Fruit fly (Drosophila melanogaster) whole organism, embryonic: ENCODE measurements around the gene Utx.

Experiments
- Aef1 ChIP-seq: fragments of 200-800 bp; sonication (Bioruptor generic); IDR thresholded peaks from 3 replicates; pipeline ENCODE4 v1.3.6; 2022; ENCODE audit warnings: missing biosample characterization, missing genetic modification characterization
- Atf3 ChIP-seq: fragments of 200-800 bp; sonication (Bioruptor generic); optimal IDR thresholded peaks from 3 replicates; lab custom pipeline; 2016; ENCODE audit warnings: missing biosample characterization, missing genetic modification characterization
- CG10274 ChIP-seq: fragments of 200-800 bp; sonication (Bioruptor generic); optimal IDR thresholded peaks from 3 replicates; lab custom pipeline; 2017; ENCODE audit warnings: missing biosample characterization, mild to moderate bottlenecking, missing genetic modification characterization
- CG11093 ChIP-seq: fragments of 200-800 bp; sonication (Bioruptor generic); IDR thresholded peaks from 3 replicates; pipeline ENCODE4 v1.3.6; 2022; ENCODE audit warnings: missing biosample characterization, missing genetic modification characterization
- CG12219 ChIP-seq: fragments of 200-800 bp; sonication (Bioruptor generic); optimal IDR thresholded peaks from 3 replicates; lab custom pipeline; 2018; ENCODE audit warnings: missing biosample characterization, mild to moderate bottlenecking, missing genetic modification characterization
- CG13123 ChIP-seq: fragments of 200-800 bp; sonication (Bioruptor generic); optimal IDR thresholded peaks from 2 replicates; lab custom pipeline; 2016; ENCODE audit warnings: missing biosample characterization, missing genetic modification characterization
- CG14014 ChIP-seq: fragments of 200-800 bp; sonication (Bioruptor generic); IDR thresholded peaks from 2 replicates; pipeline ENCODE4 v1.3.6; 2022; ENCODE audit warnings: missing biosample characterization, missing genetic modification characterization
- CG14667 ChIP-seq: fragments of 200-800 bp; sonication (Bioruptor generic); IDR thresholded peaks from 2 replicates; pipeline ENCODE4 v1.3.6; 2022; ENCODE audit warnings: missing biosample characterization, missing genetic modification characterization
- CG14965 ChIP-seq: fragments of 200-800 bp; sonication (Bioruptor generic); optimal IDR thresholded peaks from 2 replicates; lab custom pipeline; 2016; ENCODE audit warnings: missing biosample characterization, missing genetic modification characterization, borderline replicate concordance
- CG17359 ChIP-seq: fragments of 200-800 bp; sonication (Bioruptor generic); optimal IDR thresholded peaks from 3 replicates; lab custom pipeline; 2018; ENCODE audit warnings: missing biosample characterization, mild to moderate bottlenecking, missing genetic modification characterization, moderate library complexity
- CG18599 ChIP-seq: fragments of 200-800 bp; sonication (Bioruptor generic); optimal IDR thresholded peaks from 3 replicates; lab custom pipeline; 2017; ENCODE audit warnings: missing biosample characterization, missing genetic modification characterization, mild to moderate bottlenecking, moderate library complexity, missing genetic modification reagents
- CG2129 ChIP-seq: fragments of 200-800 bp; sonication (Bioruptor generic); IDR thresholded peaks from 2 replicates; pipeline ENCODE4 v1.3.6; 2022; ENCODE audit warnings: missing biosample characterization, missing genetic modification characterization; ENCODE audit not compliant: partially characterized antibody
- CG31388 ChIP-seq: fragments of 200-800 bp; sonication (Bioruptor generic); optimal IDR thresholded peaks from 2 replicates; lab custom pipeline; 2016; ENCODE audit warnings: missing biosample characterization, missing genetic modification characterization
- CG3163 ChIP-seq: fragments of 200-800 bp; sonication (Bioruptor generic); optimal IDR thresholded peaks from 3 replicates; lab custom pipeline; 2016; ENCODE audit warnings: missing biosample characterization, missing genetic modification characterization
- CG43689 ChIP-seq: fragments of 200-800 bp; sonication (Bioruptor generic); IDR thresholded peaks from 2 replicates; pipeline ENCODE4 v1.3.6; 2022; ENCODE audit warnings: missing biosample characterization, missing genetic modification characterization
- CG4617 ChIP-seq: fragments of 200-800 bp; sonication (Bioruptor generic); optimal IDR thresholded peaks from 3 replicates; lab custom pipeline; 2016; ENCODE audit warnings: missing biosample characterization, missing genetic modification characterization, borderline replicate concordance
- CG4730 ChIP-seq: fragments of 200-800 bp; sonication (Bioruptor generic); IDR thresholded peaks from 2 replicates; pipeline ENCODE4 v1.3.6; 2022; ENCODE audit warnings: missing biosample characterization, missing genetic modification characterization
- CG5953 ChIP-seq: fragments of 200-800 bp; sonication (Bioruptor generic); IDR thresholded peaks from 2 replicates; pipeline ENCODE4 v1.3.6; 2022; ENCODE audit warnings: missing biosample characterization, missing genetic modification characterization
- CG6765 ChIP-seq: fragments of 200-800 bp; sonication (Bioruptor generic); optimal IDR thresholded peaks from 3 replicates; lab custom pipeline; 2017; ENCODE audit warnings: missing biosample characterization, mild to moderate bottlenecking, missing genetic modification characterization
- CG7786 ChIP-seq: fragments of 200-800 bp; sonication (Bioruptor generic); optimal IDR thresholded peaks from 2 replicates; lab custom pipeline; 2016; ENCODE audit warnings: missing biosample characterization, missing genetic modification characterization
- CG8359 ChIP-seq: fragments of 200-800 bp; sonication (Bioruptor generic); optimal IDR thresholded peaks from 2 replicates; lab custom pipeline; 2017; ENCODE audit warnings: missing biosample characterization, mild to moderate bottlenecking, missing genetic modification characterization, borderline replicate concordance
- CG8944 ChIP-seq: fragments of 200-800 bp; sonication (Bioruptor generic); optimal IDR thresholded peaks from 3 replicates; lab custom pipeline; 2016; ENCODE audit warnings: missing biosample characterization, missing genetic modification characterization
- CG9437 ChIP-seq: fragments of 200-800 bp; sonication (Bioruptor generic); optimal IDR thresholded peaks from 2 replicates; lab custom pipeline; 2018; ENCODE audit warnings: missing biosample characterization, mild to moderate bottlenecking, missing genetic modification characterization
- CG9876 ChIP-seq: fragments of 200-800 bp; sonication (Bioruptor generic); optimal IDR thresholded peaks from 2 replicates; lab custom pipeline; 2016; ENCODE audit warnings: missing biosample characterization, missing genetic modification characterization
- Fer3 ChIP-seq: fragments of 200-800 bp; sonication (Bioruptor generic); optimal IDR thresholded peaks from 2 replicates; lab custom pipeline; 2018; ENCODE audit warnings: missing biosample characterization, mild to moderate bottlenecking, missing genetic modification characterization, moderate library complexity
- HLH3B ChIP-seq: fragments of 200-800 bp; sonication (Bioruptor generic); IDR thresholded peaks from 2 replicates; pipeline ENCODE4 v1.3.6; 2022; ENCODE audit warnings: missing biosample characterization, missing genetic modification characterization
- HLHmδ ChIP-seq: fragments of 200-800 bp; sonication (Bioruptor generic); optimal IDR thresholded peaks from 2 replicates; lab custom pipeline; 2018; ENCODE audit warnings: missing biosample characterization, mild to moderate bottlenecking, missing genetic modification characterization, moderate library complexity
- Kr ChIP-seq: fragments of 200-800 bp; sonication (Bioruptor generic); optimal IDR thresholded peaks from 2 replicates; lab custom pipeline; 2017; ENCODE audit warnings: missing biosample characterization, mild to moderate bottlenecking, missing genetic modification characterization
- Lhr ChIP-seq: fragments of 200-800 bp; sonication (Bioruptor generic); optimal IDR thresholded peaks from 3 replicates; lab custom pipeline; 2017; ENCODE audit warnings: mild to moderate bottlenecking, missing biosample characterization, missing genetic modification reagents, missing genetic modification characterization
- Med ChIP-seq: fragments of 200-800 bp; sonication (Bioruptor generic); peaks from one replicate; lab custom pipeline; 2016; ENCODE audit warnings: missing biosample characterization, missing genetic modification characterization, mild to moderate bottlenecking, inconsistent platforms, moderate library complexity
- Mes4 ChIP-seq: fragments of 200-800 bp; sonication (Bioruptor generic); optimal IDR thresholded peaks from 2 replicates; lab custom pipeline; 2016; ENCODE audit warnings: missing biosample characterization, missing genetic modification characterization
- NC2β ChIP-seq: fragments of 200-800 bp; sonication (Bioruptor generic); optimal IDR thresholded peaks from 2 replicates; lab custom pipeline; 2016; ENCODE audit warnings: missing biosample characterization, missing genetic modification characterization
- Oli ChIP-seq: fragments of 200-800 bp; sonication (Bioruptor generic); optimal IDR thresholded peaks from 2 replicates; lab custom pipeline; 2018; ENCODE audit warnings: missing biosample characterization, mild to moderate bottlenecking, missing genetic modification characterization, moderate library complexity
- PHDP ChIP-seq: fragments of 200-800 bp; sonication (Bioruptor generic); optimal IDR thresholded peaks from 3 replicates; lab custom pipeline; 2018; ENCODE audit warnings: missing biosample characterization, mild to moderate bottlenecking, missing genetic modification characterization, moderate library complexity
- al ChIP-seq: fragments of 200-800 bp; sonication (Bioruptor generic); IDR thresholded peaks from 2 replicates; pipeline ENCODE4 v1.3.6; 2022; ENCODE audit warnings: missing biosample characterization, missing genetic modification characterization
- ci ChIP-seq: fragments of 200-800 bp; sonication (Bioruptor generic); IDR thresholded peaks from 3 replicates; pipeline ENCODE4 v1.3.6; 2022; ENCODE audit warnings: missing biosample characterization, missing genetic modification characterization
- corto ChIP-seq: fragments of 200-800 bp; sonication (Bioruptor generic); optimal IDR thresholded peaks from 2 replicates; lab custom pipeline; 2016; ENCODE audit warnings: missing biosample characterization, mild to moderate bottlenecking, missing genetic modification characterization, moderate library complexity
- en ChIP-seq: fragments of 200-800 bp; sonication (Bioruptor generic); optimal IDR thresholded peaks from 2 replicates; lab custom pipeline; 2016; ENCODE audit warnings: missing biosample characterization, missing genetic modification characterization
- fd102C ChIP-seq: fragments of 200-800 bp; sonication (Bioruptor generic); optimal IDR thresholded peaks from 2 replicates; lab custom pipeline; 2018; ENCODE audit warnings: missing biosample characterization, mild to moderate bottlenecking, missing genetic modification characterization, moderate library complexity
- ftz-f1 ChIP-seq: fragments of 200-800 bp; sonication (Bioruptor generic); optimal IDR thresholded peaks from 2 replicates; lab custom pipeline; 2016; ENCODE audit warnings: missing biosample characterization, missing genetic modification characterization
- fu2 ChIP-seq: fragments of 200-800 bp; sonication (Bioruptor generic); optimal IDR thresholded peaks from 2 replicates; lab custom pipeline; 2016; ENCODE audit warnings: missing biosample characterization, missing genetic modification characterization
- ken ChIP-seq: fragments of 200-800 bp; sonication (Bioruptor generic); IDR thresholded peaks from 3 replicates; pipeline ENCODE4 v1.3.6; 2022; ENCODE audit warnings: missing biosample characterization, missing genetic modification characterization
- klu ChIP-seq: fragments of 200-800 bp; sonication (Bioruptor generic); IDR thresholded peaks from 2 replicates; pipeline ENCODE4 v1.3.6; 2022; ENCODE audit warnings: missing biosample characterization, missing genetic modification characterization
- lab ChIP-seq: fragments of 200-800 bp; sonication (Bioruptor generic); optimal IDR thresholded peaks from 3 replicates; lab custom pipeline; 2017; ENCODE audit warnings: missing biosample characterization, missing genetic modification characterization, mild to moderate bottlenecking, moderate library complexity, missing genetic modification reagents
- lmd ChIP-seq: fragments of 200-800 bp; sonication (Bioruptor generic); IDR thresholded peaks from 2 replicates; pipeline ENCODE4 v1.3.6; 2022; ENCODE audit warnings: missing biosample characterization, missing genetic modification characterization
- mirr ChIP-seq: fragments of 200-800 bp; sonication (Bioruptor generic); optimal IDR thresholded peaks from 3 replicates; lab custom pipeline; 2018; ENCODE audit warnings: missing biosample characterization, mild to moderate bottlenecking, missing genetic modification characterization
- odd ChIP-seq: fragments of 200-800 bp; sonication (Bioruptor generic); optimal IDR thresholded peaks from 2 replicates; lab custom pipeline; 2017; ENCODE audit warnings: missing biosample characterization, mild to moderate bottlenecking, missing genetic modification characterization
- pnt ChIP-seq: fragments of 200-800 bp; sonication (Bioruptor generic); optimal IDR thresholded peaks from 3 replicates; lab custom pipeline; 2016; ENCODE audit warnings: missing biosample characterization, missing genetic modification characterization
- shn ChIP-seq: fragments of 200-800 bp; sonication (Bioruptor generic); optimal IDR thresholded peaks from 3 replicates; lab custom pipeline; 2016; ENCODE audit warnings: missing biosample characterization, missing genetic modification characterization
- so ChIP-seq: fragments of 200-800 bp; sonication (Bioruptor generic); IDR thresholded peaks from 3 replicates; pipeline ENCODE4 v1.3.6; 2022; ENCODE audit warnings: missing biosample characterization, missing genetic modification characterization
- tap ChIP-seq: fragments of 200-800 bp; optimal IDR thresholded peaks from 3 replicates; lab custom pipeline; 2019; ENCODE audit warnings: missing biosample characterization, mild to moderate bottlenecking, missing genetic modification characterization, moderate library complexity

Gene Utx

DNA sequence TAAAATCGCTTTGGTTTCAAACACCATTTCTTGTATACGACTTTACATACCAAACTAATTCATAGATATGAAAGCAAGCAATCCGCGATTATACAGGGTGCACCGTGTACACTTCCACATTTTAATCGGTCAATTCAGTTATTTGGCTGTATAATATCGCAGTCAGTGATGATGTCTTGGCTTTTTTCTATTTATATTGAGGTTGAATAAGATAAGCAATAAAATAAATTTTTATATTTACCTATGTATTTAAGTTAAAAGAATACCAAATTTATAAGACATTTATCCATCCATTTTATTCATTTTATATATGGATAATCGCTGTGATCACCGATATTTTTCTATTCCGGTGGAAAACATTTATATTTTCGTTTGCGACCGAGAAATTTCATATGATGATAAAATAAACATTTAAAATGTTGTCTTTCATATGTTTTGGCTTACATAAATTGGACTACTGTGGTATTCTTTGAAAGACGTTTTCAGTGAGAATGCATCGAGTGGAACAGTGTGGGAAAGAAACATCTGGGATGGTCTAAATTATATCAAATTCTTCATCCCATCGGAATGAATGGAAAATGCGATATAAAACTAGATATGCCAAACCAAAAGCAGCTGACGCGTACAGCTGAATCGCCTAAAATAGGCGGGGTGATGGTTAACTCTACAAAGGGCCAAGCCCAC lies 51.7 kb downstream of the Utx start, which contains the start of gene CG5708 (continued):
- TF ChIP-seq ftz-f1 (no peak), CG11093 (GFP tag; lab: Robert Waterston, UW) (no peak), HLH3B (no peak), CG2129 (no peak), Lhr (peak; percentile 36), NC2β (GFP tag; lab: Kevin White, UChicago) (no peak), mirr (GFP tag; lab: Kevin White, UChicago) (no peak), CG14667 (no peak), PHDP (tag; lab: Kevin White, UChicago) (no peak), CG4730 (GFP tag; lab: Robert Waterston, UW) (no peak), CG8359 (no peak), Oli (no peak), corto (GFP tag; lab: Kevin White, UChicago) (no peak), al (no peak), CG14014 (no peak), shn (GFP tag; lab: Kevin White, UChicago) (no peak), CG3163 (GFP tag; lab: Kevin White, UChicago) (no peak), Kr (GFP tag; lab: Kevin White, UChicago) (no peak), CG8944 (no peak), HLHmδ (no peak), pnt (GFP tag; lab: Kevin White, UChicago) (no peak), klu (GFP tag; lab: Robert Waterston, UW) (no peak), Med (GFP tag; lab: Kevin White, UChicago) (peak; percentile 76), odd (GFP tag; lab: Kevin White, UChicago) (no peak), Fer3 (no peak), tap (no peak), CG4617 (GFP tag; lab: Kevin White, UChicago) (peak; percentile 73), ken (no peak; the same call in 2 of the 3 replicates), ci (GFP tag; lab: Robert Waterston, UW) (no peak; the same call in 2 of the 3 replicates), Mes4 (GFP tag; lab: Kevin White, UChicago) (no peak), CG9876 (no peak), Atf3 (GFP tag; lab: Kevin White, UChicago) (no peak), lmd (no peak), fu2 (GFP tag; lab: Kevin White, UChicago) (no peak), CG6765 (no peak), CG9437 (GFP tag; lab: Kevin White, UChicago) (no peak), CG43689 (GFP tag; lab: Robert Waterston, UW) (no peak), en (GFP tag; lab: Kevin White, UChicago) (no peak), so (GFP tag; lab: Robert Waterston, UW) (no peak), CG12219 (GFP tag; lab: Kevin White, UChicago) (no peak), CG14965 (GFP tag; lab: Kevin White, UChicago) (no peak), fd102C (no peak), CG31388 (GFP tag; lab: Kevin White, UChicago) (no peak), CG13123 (GFP tag; lab: Kevin White, UChicago) (no peak), CG10274 (GFP tag; lab: Kevin White, UChicago) (no peak), CG7786 (no peak), CG18599 (GFP tag; lab: Kevin White, UChicago) (no peak), CG17359 (tag; lab: Kevin White, UChicago) (no peak), CG5953 (GFP tag; lab: Robert Waterston, UW) (no peak), lab (GFP tag; lab: Kevin White, UChicago) (no peak), Aef1 (GFP tag; lab: Robert Waterston, UW) (no peak)
